Worm (Caenorhabditis elegans) whole organism, L4 larva: Measurements from ENCODE around the gene mvb-12.

Experiments
- T26A8.4 ChIP-seq: fragments of 200-800 bp; sonication (Bioruptor generic); IDR thresholded peaks from 2 replicates; pipeline ENCODE4 v1.3.6; 2022; ENCODE audit warnings: missing genetic modification characterization, missing compliant biosample characterization
- ama-1 ChIP-seq: fragments of 150-350 bp; optimal IDR thresholded peaks from 2 replicates; lab custom pipeline; 2014; ENCODE audit warnings: inconsistent platforms, mixed read lengths
- ceh-82 ChIP-seq: sonication (generic microtip); optimal IDR thresholded peaks from 2 replicates; lab custom pipeline; 2017; ENCODE audit warnings: missing biosample characterization, missing genetic modification characterization
- ces-1 ChIP-seq: fragments of 150-350 bp; sonication (generic microtip); optimal IDR thresholded peaks from 4 replicates; lab custom pipeline; 2014; ENCODE audit warnings: missing biosample characterization, missing genetic modification reagents, missing genetic modification characterization
- jun-1 ChIP-seq: fragments of 150-350 bp; optimal IDR thresholded peaks from 2 replicates; lab custom pipeline; 2014; ENCODE audit warnings: missing biosample characterization, missing genetic modification reagents, missing genetic modification characterization
- nhr-237 ChIP-seq: sonication (generic microtip); optimal IDR thresholded peaks from 2 replicates; lab custom pipeline; 2017; ENCODE audit warnings: missing biosample characterization, missing genetic modification characterization
- unc-130 ChIP-seq: sonication (generic microtip); optimal IDR thresholded peaks from 2 replicates; lab custom pipeline; 2016; ENCODE audit warnings: missing genetic modification reagents, missing genetic modification characterization, missing compliant biosample characterization
- zag-1 ChIP-seq: fragments of 150-350 bp; optimal IDR thresholded peaks from 2 replicates; lab custom pipeline; 2014; ENCODE audit warnings: missing biosample characterization, missing genetic modification characterization
- zip-2 ChIP-seq: fragments of 150-350 bp; optimal IDR thresholded peaks from 2 replicates; lab custom pipeline; 2014; ENCODE audit warnings: missing biosample characterization, missing genetic modification characterization

DNA sequence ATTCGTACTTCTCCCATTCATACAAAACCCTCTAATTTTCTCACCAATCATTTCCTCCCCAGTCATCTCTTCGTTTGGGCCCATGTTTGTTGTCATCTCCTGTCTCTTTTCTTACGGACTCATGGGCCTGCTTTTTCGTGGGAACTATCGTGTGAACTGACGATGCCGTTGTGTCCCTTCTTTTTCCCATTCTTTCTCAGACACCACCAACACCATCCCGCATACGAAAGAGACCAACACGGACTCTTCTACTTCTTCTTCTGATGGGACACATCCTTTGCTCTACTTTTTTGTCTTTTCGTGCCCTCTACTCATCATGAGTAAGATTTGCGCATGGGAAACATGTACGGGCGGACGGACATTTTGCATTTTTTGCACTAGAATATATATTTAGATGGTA lies 20.0 kb downstream of the mvb-12 start:
- TF ChIP-seq T26A8.4 (GFP tag; lab: Robert Waterston, UW) = no peak
- TF ChIP-seq unc-130 (GFP tag; lab: Kevin White, UChicago) = no peak
- no peak for TF ChIP-seq ama-1 (lab: Kevin White, UChicago)
- no peak for TF ChIP-seq ces-1 (GFP tag; lab: Kevin White, UChicago)
- TF ChIP-seq zip-2 (tag; lab: Kevin White, UChicago) = no peak
- no peak for TF ChIP-seq nhr-237 (tag; lab: Kevin White, UChicago)
- TF ChIP-seq ceh-82 (tag; lab: Kevin White, UChicago) = no peak
- no peak for TF ChIP-seq jun-1
- no peak for TF ChIP-seq zag-1 (tag; lab: Kevin White, UChicago)
